Worm (Caenorhabditis elegans): ENCODE measurements around the gene Y51H4A.8.
"Not testable (repeated sequence)": the region's sequence is repeated elsewhere in the genome, so short reads cannot be mapped to it uniquely, and the experiment has no call there.

The Y51H4A.8 gene

DNA sequence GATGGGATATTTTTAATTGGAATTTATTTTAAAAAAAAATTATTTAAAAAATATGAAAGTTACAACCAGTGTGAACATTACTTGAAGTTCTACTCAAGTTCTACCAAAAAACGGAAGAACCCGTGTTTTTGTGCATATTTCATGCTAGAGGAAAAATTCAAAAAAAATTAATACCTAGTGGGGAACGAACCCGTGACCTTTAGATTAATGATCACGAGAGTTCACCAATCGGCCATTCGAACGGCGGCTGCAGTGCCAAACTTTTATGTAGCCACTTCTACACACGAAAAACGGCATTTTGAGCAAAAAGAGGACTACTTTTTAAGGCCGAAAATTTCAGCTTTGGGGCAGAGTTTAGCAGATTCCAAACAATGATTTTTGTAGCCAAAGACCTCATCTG, 22.8 kb downstream of the Y51H4A.8 start:
- peak; percentile 91 for TF ChIP-seq attf-6 (GFP tag; IDR thresholded peaks at IDR 0.05)
- peak; percentile 24 for TF ChIP-seq rpc-1 (optimal IDR thresholded peaks at IDR 0.05)
- TF ChIP-seq rpc-1 (tag; optimal IDR thresholded peaks at IDR 0.05) = peak; percentile 69
- TF ChIP-seq D2030.7 (GFP tag; IDR thresholded peaks at IDR 0.05) = peak; percentile 13; the same call in 1 of the 2 replicates
- peak; percentile 59 for TF ChIP-seq B0261.1 (tag; optimal IDR thresholded peaks at IDR 0.05)
- TF ChIP-seq snpc-4 (GFP tag; optimal IDR thresholded peaks at IDR 0.05) = not testable (repeated sequence)
- peak in 3 of 4 experiments; percentile 51 to 92 (median 52) for TF ChIP-seq snpc-4 (tag; optimal IDR thresholded peaks at IDR 0.05)
- peak; percentile 83 for TF ChIP-seq tbp1 (GFP tag; optimal IDR thresholded peaks at IDR 0.05)

DNA sequence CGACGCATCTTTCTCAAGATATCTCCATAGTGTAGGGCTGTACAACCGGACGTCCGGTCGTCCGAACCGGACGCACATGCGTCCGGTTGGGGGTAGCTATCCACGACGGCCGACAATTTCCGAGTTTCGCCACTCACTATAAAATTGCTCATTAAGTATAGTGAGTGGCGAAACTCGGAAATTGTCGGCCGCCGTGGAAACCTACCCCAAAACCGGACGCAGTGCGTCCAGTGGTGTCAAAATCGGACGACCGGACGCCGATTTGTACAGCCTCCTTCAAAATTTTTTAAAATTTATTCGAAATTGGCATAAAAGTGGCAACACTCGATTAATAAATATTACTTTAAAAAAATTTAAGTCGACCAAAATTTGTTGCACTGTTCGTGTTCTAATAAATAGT, 25.1 kb downstream of the Y51H4A.8 start:
- peak; percentile 66; the same call in 1 of the 2 replicates for TF ChIP-seq attf-6 (GFP tag; IDR thresholded peaks at IDR 0.05)
- TF ChIP-seq hmg-1.2 (GFP tag; IDR thresholded peaks at IDR 0.05) = 0 out of 2 replicates have a peak, but pooled peaks have one; percentile 28
- TF ChIP-seq snpc-4 (GFP tag; optimal IDR thresholded peaks at IDR 0.05) = not testable (repeated sequence)
- peak in 2 of 4 experiments; percentile 83 to 95 for TF ChIP-seq snpc-4 (tag; optimal IDR thresholded peaks at IDR 0.05)

DNA sequence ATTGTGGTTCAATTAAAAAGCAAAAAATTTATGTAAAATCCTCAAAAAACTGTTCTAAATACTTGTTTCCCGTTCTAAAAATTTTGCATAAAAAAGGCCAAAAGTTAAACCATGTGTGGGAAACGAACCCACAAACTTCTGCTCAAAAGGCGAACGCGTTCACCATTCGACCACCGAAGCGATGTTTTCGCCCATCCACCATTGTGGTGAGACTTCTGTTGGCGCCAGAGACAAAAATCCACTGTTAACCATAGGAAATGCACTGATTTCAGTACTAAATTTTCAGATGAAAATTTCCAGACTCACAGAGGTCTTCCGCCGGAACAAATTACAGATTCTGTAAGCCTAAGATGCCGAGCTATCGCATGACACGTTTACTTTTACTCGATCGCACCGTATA, 25.6 kb downstream of the Y51H4A.8 start:
- peak; percentile 58 for TF ChIP-seq attf-6 (GFP tag; IDR thresholded peaks at IDR 0.05)

DNA sequence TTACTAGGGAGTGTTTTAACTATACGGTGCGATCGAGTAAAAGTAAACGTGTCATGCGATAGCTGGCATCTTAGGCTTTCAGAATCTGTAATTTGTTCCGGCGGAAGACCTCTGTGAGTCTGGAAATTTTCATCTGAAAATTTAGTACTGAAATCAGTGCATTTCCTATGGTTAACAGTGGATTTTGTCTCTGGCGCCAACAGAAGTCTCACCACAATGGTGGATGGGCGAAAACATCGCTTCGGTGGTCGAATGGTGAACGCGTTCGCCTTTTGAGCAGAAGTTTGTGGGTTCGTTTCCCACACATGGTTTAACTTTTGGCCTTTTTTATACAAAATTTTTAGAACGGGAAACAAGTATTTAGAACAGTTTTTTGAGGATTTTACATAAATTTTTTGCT, 26.4 kb downstream of the Y51H4A.8 start:
- TF ChIP-seq hmg-1.2 (GFP tag; IDR thresholded peaks at IDR 0.05) (0 out of 2 replicates have a peak, but pooled peaks have one; percentile 26), attf-6 (GFP tag; IDR thresholded peaks at IDR 0.05) (peak; percentile 85), rpc-1 (tag; optimal IDR thresholded peaks at IDR 0.05) (peak; percentile 6)
- not testable (repeated sequence) for TF ChIP-seq rpc-1 (optimal IDR thresholded peaks at IDR 0.05)

DNA sequence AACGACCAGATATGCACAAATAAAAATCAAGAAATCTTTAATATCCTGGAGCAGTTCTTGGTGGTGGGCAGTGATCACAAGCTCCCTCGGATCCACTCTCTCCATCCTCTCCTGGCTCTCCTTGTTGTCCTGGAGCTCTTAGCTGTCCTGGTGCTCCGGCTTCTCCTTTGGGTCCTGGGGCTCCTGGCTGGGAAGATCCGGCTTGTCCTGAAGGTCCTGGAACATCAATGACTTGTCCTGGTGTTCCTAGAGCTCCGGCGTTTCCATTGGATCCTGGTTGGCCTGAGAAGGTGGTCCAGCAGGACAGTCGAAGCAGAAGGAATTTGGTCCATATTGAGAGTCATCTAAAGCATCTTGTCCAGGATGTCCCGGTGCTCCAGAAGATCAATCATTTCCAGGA, 26.9 kb downstream of the Y51H4A.8 start:
- TF ChIP-seq madf-6 (GFP tag; IDR thresholded peaks at IDR 0.05) (no peak), egrh-3 (GFP tag; IDR thresholded peaks at IDR 0.05) (peak; percentile 59; the same call in 1 of the 2 replicates), snpc-1.3 (tag; optimal IDR thresholded peaks at IDR 0.05; ENCODE audit: insufficient read depth) (no peak), F33H1.4 (GFP tag; IDR thresholded peaks at IDR 0.05) (no peak)

DNA sequence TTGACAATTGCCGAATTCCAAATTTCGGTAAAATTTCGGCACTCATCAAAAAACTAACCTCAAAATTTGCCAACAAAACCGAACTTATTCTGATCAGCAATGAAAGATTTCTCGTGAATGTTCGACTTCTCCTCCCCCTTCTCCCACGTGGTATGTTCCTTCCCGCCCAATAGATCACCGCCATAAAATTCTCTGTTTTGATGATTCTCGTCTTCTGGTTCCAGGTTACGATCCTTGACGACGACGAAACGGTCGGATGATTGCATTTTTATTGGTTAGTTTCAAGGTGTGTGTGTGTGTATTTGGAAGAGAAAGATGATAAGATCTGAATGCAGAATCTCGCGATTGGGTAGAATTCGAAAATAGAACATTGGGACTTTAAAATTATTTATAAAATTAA, 35.7 kb downstream of the Y51H4A.8 start, which contains the start of gene uroc-1:
Gene uroc-1 (minus strand): TSS at position 101 of the 400 bp plus-strand sequence.
- TF ChIP-seq ceh-58 (GFP tag; IDR thresholded peaks at IDR 0.05) (no peak), zim-3 (tag; optimal IDR thresholded peaks at IDR 0.05) (no peak)

DNA sequence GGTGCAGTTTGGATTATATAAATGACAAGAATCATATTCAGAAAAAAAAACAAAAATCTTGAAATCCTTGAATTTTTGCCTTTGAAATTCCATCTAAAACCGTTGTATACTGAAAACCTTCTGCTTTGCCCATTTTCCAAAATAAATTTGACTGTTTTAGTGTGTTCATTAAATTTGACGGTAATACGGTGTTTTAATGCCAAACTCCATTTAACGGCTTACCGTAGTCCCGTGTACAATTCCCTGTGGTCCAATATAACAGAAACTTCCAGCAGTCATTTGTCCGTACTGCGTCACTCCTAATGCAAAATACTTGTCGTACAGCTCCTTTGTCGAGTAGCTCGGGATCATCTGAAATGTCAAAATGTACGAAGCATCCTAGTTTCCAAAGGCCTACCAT, 37.8 kb downstream of the Y51H4A.8 start:
- TF ChIP-seq hsf-1 (GFP tag; IDR thresholded peaks at IDR 0.05) (no peak), ama-1 (optimal IDR thresholded peaks at IDR 0.05) (no peak), ama-1 (GFP tag; optimal IDR thresholded peaks at IDR 0.05) (no peak), B0035.1 (tag; optimal IDR thresholded peaks at IDR 0.05) (no peak), lin-40 (tag; optimal IDR thresholded peaks at IDR 0.05) (no peak), C17E4.6 (GFP tag; IDR thresholded peaks at IDR 0.05) (no peak), F57A8.1 (GFP tag; optimal IDR thresholded peaks at IDR 0.05) (no peak), ets-4 (GFP tag; optimal IDR thresholded peaks at IDR 0.05) (no peak), lag-1 (GFP tag; IDR thresholded peaks at IDR 0.05) (no peak), ZK185.1 (tag; optimal IDR thresholded peaks at IDR 0.05; ENCODE audit: poor library complexity, severe bottlenecking) (no peak), madf-10 (tag; optimal IDR thresholded peaks at IDR 0.05) (no peak), bed-2 (GFP tag; IDR thresholded peaks at IDR 0.05) (no peak), atf-7 (tag; optimal IDR thresholded peaks at IDR 0.05) (no peak), ceh-91 (GFP tag; IDR thresholded peaks at IDR 0.05) (no peak), lin-54 (GFP tag; optimal IDR thresholded peaks at IDR 0.05) (no peak), B0261.1 (tag; optimal IDR thresholded peaks at IDR 0.05) (no peak)
